Worm (Caenorhabditis elegans) whole organism, L1 larva: ENCODE data around the gene ntl-9.

Experiments used
- C04F5.9 ChIP-seq: sonication (generic microtip); optimal IDR thresholded peaks from 2 replicates; lab custom pipeline; 2016; ENCODE audit warnings: missing genetic modification characterization, missing compliant biosample characterization
- F16B12.6 ChIP-seq: fragments of 150-350 bp; optimal IDR thresholded peaks from 2 replicates; lab custom pipeline; 2014; ENCODE audit warnings: missing biosample characterization, missing genetic modification characterization
- alr-1 ChIP-seq: fragments of 200-800 bp; sonication (Bioruptor generic); optimal IDR thresholded peaks from 2 replicates; lab custom pipeline; 2018; ENCODE audit warnings: borderline replicate concordance, mild to moderate bottlenecking, missing genetic modification characterization, missing compliant biosample characterization
- aly-2 ChIP-seq: fragments of 150-350 bp; optimal IDR thresholded peaks from 2 replicates; lab custom pipeline; 2014; ENCODE audit warnings: missing biosample characterization, missing genetic modification characterization
- ama-1 ChIP-seq: fragments of 150-350 bp; optimal IDR thresholded peaks from 2 replicates; lab custom pipeline; 2014
- ceh-8 ChIP-seq: fragments of 200-800 bp; sonication (Bioruptor generic); optimal IDR thresholded peaks from 2 replicates; lab custom pipeline; 2018; ENCODE audit warnings: mild to moderate bottlenecking, missing genetic modification characterization, moderate library complexity, missing compliant biosample characterization
- ces-1 ChIP-seq: fragments of 150-350 bp; optimal IDR thresholded peaks from 2 replicates; lab custom pipeline; 2014; ENCODE audit warnings: missing biosample characterization, missing genetic modification reagents, missing genetic modification characterization
- dpl-1 ChIP-seq, 3 experiments: fragments of 150-350 bp in 2 of 3; sonication (generic microtip) in 1 of 3; optimal IDR thresholded peaks; 2 replicates each; lab custom pipeline; 2014 to 2017; ENCODE audit warnings: missing biosample characterization in 3 of 3, missing genetic modification characterization in 3 of 3, missing genetic modification reagents in 3 of 3
- dsc-1 ChIP-seq: sonication (generic microtip); optimal IDR thresholded peaks from 2 replicates; lab custom pipeline; 2016; ENCODE audit warnings: mild to moderate bottlenecking, missing genetic modification characterization, missing compliant biosample characterization
- efl-1 ChIP-seq, 4 experiments: fragments of 150-350 bp; optimal IDR thresholded peaks in 3 of 4; peaks in 1 of 4; 1 replicate in 1 of 4; 2 replicates in 3 of 4; lab custom pipeline; 2014; ENCODE audit warnings: missing biosample characterization in 2 of 4, missing genetic modification characterization in 2 of 4, missing genetic modification reagents in 2 of 4
- egl-13 ChIP-seq: sonication (generic microtip); optimal IDR thresholded peaks from 2 replicates; lab custom pipeline; 2016; ENCODE audit warnings: missing genotype, missing genetic modification reagents, missing genetic modification characterization, missing compliant biosample characterization
- egl-27 ChIP-seq, 2 experiments: fragments of 150-350 bp in 1 of 2; sonication (generic microtip); optimal IDR thresholded peaks; 3 replicates each; lab custom pipeline; 2017 to 2018; ENCODE audit warnings: missing biosample characterization in 2 of 2, missing genetic modification characterization in 2 of 2, missing genetic modification reagents in 2 of 2
- elt-2 ChIP-seq: sonication (generic microtip); optimal IDR thresholded peaks from 2 replicates; lab custom pipeline; 2016; ENCODE audit warnings: missing genetic modification characterization, mild to moderate bottlenecking, inconsistent platforms, missing compliant biosample characterization, missing genetic modification reagents
- elt-3 ChIP-seq, 6 experiments: fragments of 150-350 bp in 1 of 6; sonication (generic microtip); optimal IDR thresholded peaks; 2 replicates each; lab custom pipeline; 2017 to 2018; ENCODE audit warnings: missing biosample characterization in 6 of 6, missing genetic modification characterization in 6 of 6, inconsistent platforms in 1 of 6
- ets-5 ChIP-seq: fragments of 200-800 bp; sonication (Bioruptor generic); IDR thresholded peaks from 2 replicates; pipeline ENCODE4 v1.3.6; 2022; ENCODE audit warnings: missing genetic modification characterization, missing compliant biosample characterization
- hlh-4 ChIP-seq: sonication (generic microtip); optimal IDR thresholded peaks from 2 replicates; lab custom pipeline; 2016; ENCODE audit warnings: mild to moderate bottlenecking, missing genetic modification characterization, missing compliant biosample characterization
- irx-1 ChIP-seq: sonication (generic microtip); optimal IDR thresholded peaks from 2 replicates; lab custom pipeline; 2016; ENCODE audit warnings: missing genetic modification characterization, missing compliant biosample characterization
- isw-1 ChIP-seq: fragments of 200-800 bp; sonication (Bioruptor generic); IDR thresholded peaks from 2 replicates; pipeline ENCODE4 v1.3.6; 2022; ENCODE audit warnings: missing genetic modification characterization, missing compliant biosample characterization
- jun-1 ChIP-seq: fragments of 150-350 bp; optimal IDR thresholded peaks from 2 replicates; lab custom pipeline; 2014; ENCODE audit warnings: missing biosample characterization, missing genetic modification reagents, missing genetic modification characterization
- lin-14 ChIP-seq: fragments of 200-800 bp; sonication (Bioruptor generic); optimal IDR thresholded peaks from 2 replicates; lab custom pipeline; 2018; ENCODE audit warnings: mild to moderate bottlenecking, missing genetic modification characterization, moderate library complexity, missing compliant biosample characterization
- lin-35 ChIP-seq, 2 experiments: fragments of 150-350 bp; optimal IDR thresholded peaks; 2 replicates each; lab custom pipeline; 2014; ENCODE audit warnings: missing biosample characterization in 2 of 2, missing genetic modification characterization in 2 of 2, missing genetic modification reagents in 2 of 2
- lin-39 ChIP-seq: fragments of 150-350 bp; optimal IDR thresholded peaks from 2 replicates; lab custom pipeline; 2014; ENCODE audit warnings: missing biosample characterization, missing genetic modification reagents, missing genetic modification characterization
- lir-3 ChIP-seq: sonication (generic microtip); optimal IDR thresholded peaks from 2 replicates; lab custom pipeline; 2016; ENCODE audit warnings: mild to moderate bottlenecking, missing genetic modification characterization, moderate library complexity, missing compliant biosample characterization; ENCODE audit not compliant: poor library complexity
- mab-9 ChIP-seq: fragments of 200-800 bp; sonication (Bioruptor generic); IDR thresholded peaks from 2 replicates; pipeline ENCODE4 v1.3.6; 2022; ENCODE audit warnings: missing genetic modification reagents, missing genetic modification characterization, missing compliant biosample characterization
- mep-1 ChIP-seq: fragments of 150-350 bp; optimal IDR thresholded peaks from 2 replicates; lab custom pipeline; 2014; ENCODE audit warnings: missing biosample characterization, missing genetic modification characterization
- nhr-19 ChIP-seq: fragments of 200-800 bp; sonication (Bioruptor generic); conservative IDR thresholded peaks from 2 replicates; pipeline ENCODE4 v1.3.6; 2022; ENCODE audit warnings: missing genetic modification characterization, missing compliant biosample characterization
- nhr-20 ChIP-seq: sonication (generic microtip); optimal IDR thresholded peaks from 2 replicates; lab custom pipeline; 2016; ENCODE audit warnings: mild to moderate bottlenecking, missing genetic modification characterization, missing compliant biosample characterization
- nhr-47 ChIP-seq: sonication (generic microtip); optimal IDR thresholded peaks from 2 replicates; lab custom pipeline; 2016; ENCODE audit warnings: mild to moderate bottlenecking, missing genetic modification characterization, moderate library complexity, missing compliant biosample characterization
- nhr-77 ChIP-seq: fragments of 150-350 bp; optimal IDR thresholded peaks from 2 replicates; lab custom pipeline; 2014; ENCODE audit warnings: missing biosample characterization, missing genetic modification characterization
- nhr-85 ChIP-seq: sonication (generic microtip); peaks from one replicate; lab custom pipeline; 2016; ENCODE audit warnings: missing genetic modification characterization, inconsistent platforms, missing compliant biosample characterization
- nhr-90 ChIP-seq: sonication (generic microtip); optimal IDR thresholded peaks from 2 replicates; lab custom pipeline; 2016; ENCODE audit warnings: mild to moderate bottlenecking, missing genetic modification characterization, missing compliant biosample characterization; ENCODE audit not compliant: poor library complexity
- pag-3 ChIP-seq: sonication (generic microtip); optimal IDR thresholded peaks from 2 replicates; lab custom pipeline; 2017; ENCODE audit warnings: missing genetic modification characterization, mild to moderate bottlenecking, missing compliant biosample characterization, antibody characterized with exemption, borderline replicate concordance; ENCODE audit not compliant: insufficient read depth
- rnt-1 ChIP-seq: sonication (generic microtip); optimal IDR thresholded peaks from 2 replicates; lab custom pipeline; 2016; ENCODE audit warnings: mild to moderate bottlenecking, missing genetic modification characterization, moderate library complexity, missing compliant biosample characterization
- snpc-4 ChIP-seq: fragments of 150-350 bp; optimal IDR thresholded peaks from 2 replicates; lab custom pipeline; 2014; ENCODE audit warnings: missing biosample characterization, missing genetic modification characterization
- sup-37 ChIP-seq: fragments of 200-800 bp; sonication (Bioruptor generic); optimal IDR thresholded peaks from 2 replicates; lab custom pipeline; 2018; ENCODE audit warnings: mild to moderate bottlenecking, missing genetic modification characterization, missing compliant biosample characterization
- tlp-1 ChIP-seq: fragments of 150-350 bp; optimal IDR thresholded peaks from 2 replicates; lab custom pipeline; 2014; ENCODE audit warnings: missing biosample characterization, missing genetic modification characterization
- unc-86 ChIP-seq: sonication (generic microtip); optimal IDR thresholded peaks from 2 replicates; lab custom pipeline; 2016; ENCODE audit warnings: missing genetic modification characterization, missing compliant biosample characterization
- xbp-1 ChIP-seq: sonication (generic microtip); optimal IDR thresholded peaks from 2 replicates; lab custom pipeline; 2016; ENCODE audit warnings: missing genetic modification characterization, missing compliant biosample characterization
- zag-1 ChIP-seq: fragments of 150-350 bp; optimal IDR thresholded peaks from 2 replicates; lab custom pipeline; 2014; ENCODE audit warnings: missing biosample characterization, missing genetic modification characterization
- zip-4 ChIP-seq: fragments of 200-800 bp; sonication (Bioruptor generic); optimal IDR thresholded peaks from 2 replicates; lab custom pipeline; 2018; ENCODE audit warnings: mild to moderate bottlenecking, missing genetic modification characterization, moderate library complexity, missing compliant biosample characterization
- ztf-11 ChIP-seq, 2 experiments: sonication (generic microtip); optimal IDR thresholded peaks; 2 replicates each; lab custom pipeline; 2016 to 2017; ENCODE audit warnings: missing genetic modification characterization in 2 of 2, missing biosample characterization in 1 of 2, missing compliant biosample characterization in 1 of 2
- ztf-4 ChIP-seq: fragments of 150-350 bp; optimal IDR thresholded peaks from 2 replicates; lab custom pipeline; 2014; ENCODE audit warnings: missing biosample characterization, missing genetic modification characterization

Gene ntl-9

ce11 chrIII:4944213-4944612 is at the start of gene ntl-9:
TSS of gene ntl-9 (plus strand) at chrIII:4944513.
- TF ChIP-seq C04F5.9 (tag; lab: Kevin White, UChicago) (no peak), alr-1 (no peak), irx-1 (tag; lab: Kevin White, UChicago) (no peak), ets-5 (GFP tag; lab: Robert Waterston, UW) (no peak), nhr-47 (tag; lab: Kevin White, UChicago) (no peak), egl-13 (tag; lab: Kevin White, UChicago) (no peak), aly-2 (tag; lab: Kevin White, UChicago) (no peak), zag-1 (tag; lab: Kevin White, UChicago) (no peak), snpc-4 (tag; lab: Kevin White, UChicago) (no peak), pag-3 (no peak), rnt-1 (tag; lab: Kevin White, UChicago) (no peak), F16B12.6 (tag; lab: Kevin White, UChicago) (no peak), ces-1 (GFP tag; lab: Kevin White, UChicago) (no peak), sup-37 (GFP tag; lab: Kevin White, UChicago) (no peak), tlp-1 (tag; lab: Kevin White, UChicago) (no peak), isw-1 (no peak), xbp-1 (tag; lab: Kevin White, UChicago) (no peak), egl-27 (tag; optimal IDR thresholded peaks at IDR 0.05; lab: Kevin White, UChicago) (no peak), lir-3 (tag; lab: Kevin White, UChicago) (no peak)

- TF ChIP-seq hlh-4 (tag; lab: Kevin White, UChicago) (no peak), efl-1 (optimal IDR thresholded peaks at IDR 0.05; lab: Kevin White, UChicago) (no peak), efl-1 (GFP tag; optimal IDR thresholded peaks at IDR 0.05 in 1 of 2; lab: Kevin White, UChicago) (peak in 1 of 2 experiments; percentile 83), nhr-90 (tag; lab: Kevin White, UChicago) (no peak), ama-1 (no peak), lir-3 (tag; lab: Kevin White, UChicago) (no peak), elt-3 (tag; optimal IDR thresholded peaks at IDR 0.05; lab: Kevin White, UChicago) (no peak), aly-2 (tag; lab: Kevin White, UChicago) (peak; percentile 33), ztf-11 (tag; optimal IDR thresholded peaks at IDR 0.05; lab: Kevin White, UChicago) (no peak), nhr-20 (tag; lab: Kevin White, UChicago) (no peak), zip-4 (GFP tag; lab: Kevin White, UChicago) (no peak), dsc-1 (tag; lab: Kevin White, UChicago) (no peak)
Measured at ce11 chrIII:4895313-4895712, 49.0 kb upstream of the ntl-9 start.

ce11 chrIII:4899035-4899578 is 45.2 kb upstream of the ntl-9 start, which contains the start of gene nhl-2:
TSS of gene nhl-2 (minus strand) at chrIII:4899085.
- TF ChIP-seq mep-1 (no peak), xbp-1 (tag; lab: Kevin White, UChicago) (no peak), nhr-85 (tag; lab: Kevin White, UChicago) (peak; percentile 41), lin-39 (tag; lab: Kevin White, UChicago) (no peak), unc-86 (no peak), ceh-8 (GFP tag; lab: Kevin White, UChicago) (no peak), lin-14 (no peak), lin-35 (GFP tag; optimal IDR thresholded peaks at IDR 0.05; lab: Kevin White, UChicago) (peak in 1 of 2 experiments; percentile 5), elt-2 (tag; lab: Kevin White, UChicago) (no peak), dpl-1 (GFP tag; optimal IDR thresholded peaks at IDR 0.05; lab: Kevin White, UChicago) (no peak), efl-1 (optimal IDR thresholded peaks at IDR 0.05; lab: Kevin White, UChicago) (no peak), efl-1 (GFP tag; optimal IDR thresholded peaks at IDR 0.05 in 1 of 2; lab: Kevin White, UChicago) (peak in 1 of 2 experiments; percentile 84), jun-1 (tag; lab: Kevin White, UChicago) (no peak), ztf-4 (tag; lab: Kevin White, UChicago) (no peak), ets-5 (GFP tag; lab: Robert Waterston, UW) (no peak), mab-9 (GFP tag; lab: Robert Waterston, UW) (no peak), nhr-19 (GFP tag; lab: Robert Waterston, UW) (no peak), nhr-77 (tag; lab: Kevin White, UChicago) (no peak)
